Worm (Caenorhabditis elegans) whole organism, early embryonic: ENCODE data around the gene bath-33.

Experiments
- B0310.2 ChIP-seq: sonication (generic microtip); optimal IDR thresholded peaks from 2 replicates; lab custom pipeline; 2016; ENCODE audit warnings: mild to moderate bottlenecking, missing genetic modification characterization, missing compliant biosample characterization
- ama-1 ChIP-seq: fragments of 150-350 bp; optimal IDR thresholded peaks from 2 replicates; lab custom pipeline; 2014
- ceh-36 ChIP-seq: sonication (generic microtip); optimal IDR thresholded peaks from 2 replicates; lab custom pipeline; 2016; ENCODE audit warnings: missing genetic modification characterization, inconsistent platforms, missing compliant biosample characterization
- hnd-1 ChIP-seq: sonication (generic microtip); optimal IDR thresholded peaks from 2 replicates; lab custom pipeline; 2016; ENCODE audit warnings: missing genetic modification characterization, missing compliant biosample characterization
- scrt-1 ChIP-seq: fragments of 200-800 bp; sonication (Bioruptor generic); IDR thresholded peaks from 2 replicates; pipeline ENCODE4 v1.3.6; 2022; ENCODE audit warnings: missing genetic modification characterization, missing compliant biosample characterization
- tbx-11 ChIP-seq: fragments of 200-800 bp; sonication (Bioruptor generic); IDR thresholded peaks from 2 replicates; pipeline ENCODE4 v1.3.6; 2022; ENCODE audit warnings: missing genetic modification characterization, missing compliant biosample characterization

DNA sequence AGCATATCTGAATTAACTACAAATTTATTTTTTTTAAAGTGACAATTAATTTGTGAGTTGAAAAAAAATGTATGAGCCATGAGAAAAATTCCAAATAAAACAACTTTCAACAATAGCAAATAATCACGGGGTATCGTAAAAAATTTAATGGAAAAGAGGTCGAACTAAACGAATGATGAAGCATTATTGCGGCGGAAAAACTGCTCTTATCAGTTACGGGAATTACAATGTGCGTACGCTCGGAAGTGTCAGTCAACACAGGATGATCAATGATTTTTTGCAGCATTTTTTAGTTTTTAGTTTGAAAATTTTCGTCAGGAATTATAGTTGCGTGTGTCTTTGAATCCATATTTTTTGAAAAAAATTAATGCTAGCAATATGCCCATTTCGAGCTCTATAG, 29.2 kb downstream of the bath-33 start:
- TF ChIP-seq hnd-1 (tag; lab: Kevin White, UChicago) (no peak), scrt-1 (GFP tag; lab: Robert Waterston, UW) (no peak), ceh-36 (no peak), tbx-11 (GFP tag; lab: Robert Waterston, UW) (no peak), B0310.2 (no peak), ama-1 (lab: Kevin White, UChicago) (no peak)
